Fruit fly (Drosophila melanogaster) whole organism, adult: ENCODE data around the gene Prp4k.

ENCODE experiments used
- CG11617 ChIP-seq: fragments of 200-800 bp; sonication (Bioruptor generic); optimal IDR thresholded peaks from 2 replicates; lab custom pipeline; 2017; ENCODE audit warnings: mild to moderate bottlenecking, missing biosample characterization, missing genetic modification reagents, missing genetic modification characterization
- CG12768 ChIP-seq: fragments of 200-800 bp; sonication (Bioruptor generic); optimal IDR thresholded peaks from 2 replicates; lab custom pipeline; 2017; ENCODE audit warnings: missing biosample characterization, missing genetic modification characterization, mild to moderate bottlenecking, moderate library complexity, missing genetic modification reagents
- CG14711 ChIP-seq: fragments of 200-800 bp; sonication (Bioruptor generic); optimal IDR thresholded peaks from 2 replicates; lab custom pipeline; 2018; ENCODE audit warnings: missing biosample characterization, mild to moderate bottlenecking, missing genetic modification characterization, moderate library complexity
- CG1620 ChIP-seq: fragments of 200-800 bp; sonication (Bioruptor generic); optimal IDR thresholded peaks from 2 replicates; lab custom pipeline; 2016; ENCODE audit warnings: missing biosample characterization, missing genetic modification characterization
- CG33017 ChIP-seq: fragments of 200-800 bp; sonication (Bioruptor generic); optimal IDR thresholded peaks from 2 replicates; lab custom pipeline; 2018; ENCODE audit warnings: missing biosample characterization, mild to moderate bottlenecking, missing genetic modification characterization, moderate library complexity
- CG5204 ChIP-seq: fragments of 200-800 bp; sonication (Bioruptor generic); optimal IDR thresholded peaks from 2 replicates; lab custom pipeline; 2016; ENCODE audit warnings: missing biosample characterization, missing genetic modification characterization
- CG7045 ChIP-seq: fragments of 200-800 bp; sonication (Bioruptor generic); optimal IDR thresholded peaks from 2 replicates; lab custom pipeline; 2017; ENCODE audit warnings: missing biosample characterization, mild to moderate bottlenecking, missing genetic modification characterization
- CG7101 ChIP-seq: fragments of 200-800 bp; sonication (Bioruptor generic); optimal IDR thresholded peaks from 2 replicates; lab custom pipeline; 2018; ENCODE audit warnings: missing biosample characterization, mild to moderate bottlenecking, missing genetic modification characterization, moderate library complexity
- Clk ChIP-seq: fragments of 200-800 bp; sonication (Bioruptor generic); optimal IDR thresholded peaks from 2 replicates; lab custom pipeline; 2017; ENCODE audit warnings: missing biosample characterization, missing genetic modification characterization
- Crg-1 ChIP-seq: fragments of 200-800 bp; sonication (Bioruptor generic); optimal IDR thresholded peaks from 2 replicates; lab custom pipeline; 2016; ENCODE audit warnings: missing biosample characterization, missing genetic modification characterization
- Hr96 ChIP-seq: fragments of 200-800 bp; sonication (Bioruptor generic); optimal IDR thresholded peaks from 2 replicates; lab custom pipeline; 2016; ENCODE audit warnings: missing biosample characterization, missing genetic modification characterization
- Mnt ChIP-seq: fragments of 200-800 bp; sonication (Bioruptor generic); optimal IDR thresholded peaks from 2 replicates; lab custom pipeline; 2016; ENCODE audit warnings: missing biosample characterization, mild to moderate bottlenecking, missing genetic modification characterization
- bab1 ChIP-seq: fragments of 200-800 bp; sonication (Bioruptor generic); optimal IDR thresholded peaks from 3 replicates; lab custom pipeline; 2019; ENCODE audit warnings: missing biosample characterization, mild to moderate bottlenecking, missing genetic modification characterization, moderate library complexity
- cic ChIP-seq: fragments of 200-800 bp; sonication (Bioruptor generic); optimal IDR thresholded peaks from 2 replicates; lab custom pipeline; 2017; ENCODE audit warnings: missing biosample characterization, mild to moderate bottlenecking, missing genetic modification characterization, moderate library complexity
- cnc ChIP-seq, 2 experiments: fragments of >200 bp; optimal IDR thresholded peaks; 2 replicates each; lab custom pipeline; 2017
- kay ChIP-seq: fragments of 200-800 bp; sonication (Bioruptor generic); peaks from one replicate; lab custom pipeline; 2016; ENCODE audit warnings: missing biosample characterization, missing genetic modification characterization, borderline replicate concordance
- ovo ChIP-seq: fragments of 200-800 bp; sonication (Bioruptor generic); optimal IDR thresholded peaks from 2 replicates; lab custom pipeline; 2016; ENCODE audit warnings: missing biosample characterization, missing genetic modification characterization
- pad ChIP-seq: fragments of 200-800 bp; sonication (Bioruptor generic); optimal IDR thresholded peaks from 3 replicates; lab custom pipeline; 2017; ENCODE audit warnings: missing biosample characterization, missing genetic modification characterization, mild to moderate bottlenecking, moderate library complexity, missing genetic modification reagents
- tj ChIP-seq: fragments of 200-800 bp; sonication (Bioruptor generic); optimal IDR thresholded peaks from 3 replicates; lab custom pipeline; 2017; ENCODE audit warnings: missing biosample characterization, mild to moderate bottlenecking, missing genetic modification characterization, moderate library complexity
- toe ChIP-seq: fragments of 200-800 bp; sonication (Bioruptor generic); optimal IDR thresholded peaks from 2 replicates; lab custom pipeline; 2016; ENCODE audit warnings: missing biosample characterization, missing genetic modification characterization

Gene Prp4k

dm6 chr3L:180262-180543 lies 31.1 kb downstream of the Prp4k start:
- TF ChIP-seq cic (GFP tag; lab: Kevin White, UChicago) = no peak
- TF ChIP-seq tj (GFP tag; lab: Kevin White, UChicago) = no peak
- TF ChIP-seq ovo (GFP tag; lab: Kevin White, UChicago) = no peak

DNA sequence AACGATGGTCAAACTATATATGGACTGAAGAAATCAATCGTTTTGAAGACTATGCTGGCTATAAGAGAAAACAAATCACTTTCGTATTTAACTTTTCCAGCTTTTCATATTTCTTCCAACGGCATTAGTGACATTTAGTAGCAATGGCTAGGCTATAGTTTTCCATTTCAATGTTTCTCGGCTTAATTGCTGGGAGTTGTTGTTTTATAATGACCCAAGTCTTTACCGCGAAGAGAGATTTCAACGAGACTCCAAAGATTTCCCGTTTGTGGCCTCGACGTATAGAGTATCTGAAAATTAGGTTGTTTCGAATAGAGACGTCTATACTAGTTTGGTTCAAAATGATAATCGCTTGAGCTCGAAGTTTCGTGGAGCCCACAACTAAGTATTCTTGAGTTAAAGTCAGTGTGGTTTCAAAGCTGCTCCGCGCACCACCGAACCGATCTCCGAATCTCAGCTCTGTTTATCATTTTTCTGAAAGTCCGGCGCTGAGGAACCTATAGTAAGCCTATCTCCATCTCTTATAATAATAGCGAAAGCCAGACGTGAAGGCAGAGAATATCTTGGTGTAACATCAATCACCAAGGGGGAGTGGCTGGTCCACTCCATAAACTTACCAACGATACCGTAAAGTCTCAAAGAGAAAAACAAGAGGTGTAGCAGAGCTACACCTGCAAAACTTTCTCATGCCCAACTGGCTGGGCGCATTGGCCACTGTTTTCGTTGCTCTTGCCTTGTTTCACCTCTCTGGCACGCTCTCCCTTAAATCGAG lies 31.6 kb downstream of the Prp4k start, which contains the start of gene CG13875:
CG13875 (plus strand) TSS at position 434 of the 772 bp plus-strand sequence.
- TF ChIP-seq CG5204 (GFP tag; lab: Kevin White, UChicago) (no peak), Hr96 (GFP tag; lab: Kevin White, UChicago) (no peak), cic (GFP tag; lab: Kevin White, UChicago) (no peak), pad (GFP tag; lab: Kevin White, UChicago) (no peak), tj (GFP tag; lab: Kevin White, UChicago) (no peak), Clk (no peak), CG33017 (tag; lab: Kevin White, UChicago) (no peak), bab1 (no peak), Crg-1 (GFP tag; lab: Kevin White, UChicago) (no peak)

DNA sequence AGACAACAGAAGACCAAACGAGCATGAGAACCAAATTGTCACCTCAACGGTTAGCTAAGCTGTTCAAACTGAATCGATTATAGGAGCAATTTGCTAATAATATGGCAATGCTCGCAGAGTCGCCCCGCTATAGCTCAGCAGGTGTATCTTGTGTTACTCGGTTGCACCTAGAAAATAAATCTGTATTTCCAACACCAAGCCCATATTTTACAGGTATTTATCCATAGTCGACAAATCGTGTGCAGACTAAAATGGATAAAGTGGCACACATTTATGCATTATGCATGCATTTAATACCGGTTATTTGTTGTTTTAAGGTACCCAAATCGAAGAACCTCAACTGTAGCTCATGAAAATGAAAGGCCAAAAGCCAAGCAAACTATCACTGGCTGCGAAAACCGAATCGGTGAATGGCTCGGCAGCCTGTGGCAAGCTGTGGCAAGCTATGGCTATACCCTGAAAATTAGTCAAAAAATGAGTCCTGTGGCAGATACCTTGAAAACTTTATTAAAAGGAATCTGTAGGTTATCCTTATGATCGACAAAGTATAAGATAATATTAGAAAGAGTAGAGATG lies 32.3 kb downstream of the Prp4k start, which contains the start of gene Vdup1:
Vdup1 (minus strand) TSS at position 51 of the 576 bp plus-strand sequence.
- TF ChIP-seq CG33017 (tag; lab: Kevin White, UChicago) (no peak), bab1 (no peak)

- TF ChIP-seq CG33017 (tag; lab: Kevin White, UChicago) = no peak
- TF ChIP-seq CG1620 (GFP tag; lab: Kevin White, UChicago) = no peak
- no peak for TF ChIP-seq CG11617 (GFP tag; lab: Kevin White, UChicago)
- no peak for TF ChIP-seq Hr96 (GFP tag; lab: Kevin White, UChicago)
- no peak for TF ChIP-seq ovo (GFP tag; lab: Kevin White, UChicago)
- no peak for TF ChIP-seq cnc (optimal IDR thresholded peaks at IDR 0.05; lab: Kevin White, UChicago)
- TF ChIP-seq kay (GFP tag; lab: Kevin White, UChicago) = no peak
- no peak for TF ChIP-seq CG5204 (GFP tag; lab: Kevin White, UChicago)
- TF ChIP-seq tj (GFP tag; lab: Kevin White, UChicago) = no peak
- no peak for TF ChIP-seq toe (GFP tag; lab: Kevin White, UChicago)
- TF ChIP-seq Crg-1 (GFP tag; lab: Kevin White, UChicago) = no peak
- no peak for TF ChIP-seq CG7045 (GFP tag; lab: Kevin White, UChicago)
- TF ChIP-seq Clk = no peak
- no peak for TF ChIP-seq pad (GFP tag; lab: Kevin White, UChicago)
- TF ChIP-seq CG12768 (GFP tag; lab: Kevin White, UChicago) = no peak
These were observed 32.8 kb downstream of the Prp4k start for dm6 chr3L:178445-178844.

- no peak for TF ChIP-seq CG12768 (GFP tag; lab: Kevin White, UChicago)
- no peak for TF ChIP-seq CG1620 (GFP tag; lab: Kevin White, UChicago)
- TF ChIP-seq Mnt = no peak
- TF ChIP-seq Hr96 (GFP tag; lab: Kevin White, UChicago) = no peak
These were observed 33.3 kb downstream of the Prp4k start for dm6 chr3L:177938-178337.

DNA sequence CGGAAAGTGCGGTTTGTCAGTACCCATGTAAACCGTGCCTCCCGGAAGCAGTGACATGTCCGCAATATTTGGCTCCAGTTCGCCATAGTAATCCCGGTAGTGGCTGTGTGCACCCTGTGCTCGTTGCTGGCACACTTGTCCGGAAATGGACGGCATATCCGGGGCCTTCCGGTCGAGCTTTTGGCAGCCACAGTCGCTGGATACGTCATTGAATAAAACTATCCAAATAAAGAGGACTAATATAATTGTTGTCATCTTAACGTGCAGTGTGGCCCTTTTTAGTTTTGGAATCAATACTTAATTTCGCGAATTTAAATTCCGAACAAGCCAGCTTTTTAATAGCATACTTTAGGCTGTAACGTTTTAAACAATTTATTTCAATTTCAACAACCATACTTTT lies 35.3 kb downstream of the Prp4k start, which contains the start of gene CG7049:
CG7049 (minus strand) TSS at position 280 of the 400 bp plus-strand sequence.
- TF ChIP-seq CG33017 (tag; lab: Kevin White, UChicago) (peak; percentile 40), CG14711 (tag; lab: Kevin White, UChicago) (peak; percentile 7), pad (GFP tag; lab: Kevin White, UChicago) (no peak), tj (GFP tag; lab: Kevin White, UChicago) (no peak), Clk (no peak), CG11617 (GFP tag; lab: Kevin White, UChicago) (no peak), cic (GFP tag; lab: Kevin White, UChicago) (no peak), Mnt (no peak), CG1620 (GFP tag; lab: Kevin White, UChicago) (no peak), bab1 (peak; percentile 50), kay (GFP tag; lab: Kevin White, UChicago) (no peak), cnc (optimal IDR thresholded peaks at IDR 0.05; lab: Kevin White, UChicago) (no peak), CG12768 (GFP tag; lab: Kevin White, UChicago) (no peak), CG5204 (GFP tag; lab: Kevin White, UChicago) (no peak), Crg-1 (GFP tag; lab: Kevin White, UChicago) (no peak), CG7045 (GFP tag; lab: Kevin White, UChicago) (no peak), CG7101 (no peak), Hr96 (GFP tag; lab: Kevin White, UChicago) (no peak), toe (GFP tag; lab: Kevin White, UChicago) (no peak), ovo (GFP tag; lab: Kevin White, UChicago) (no peak)

DNA sequence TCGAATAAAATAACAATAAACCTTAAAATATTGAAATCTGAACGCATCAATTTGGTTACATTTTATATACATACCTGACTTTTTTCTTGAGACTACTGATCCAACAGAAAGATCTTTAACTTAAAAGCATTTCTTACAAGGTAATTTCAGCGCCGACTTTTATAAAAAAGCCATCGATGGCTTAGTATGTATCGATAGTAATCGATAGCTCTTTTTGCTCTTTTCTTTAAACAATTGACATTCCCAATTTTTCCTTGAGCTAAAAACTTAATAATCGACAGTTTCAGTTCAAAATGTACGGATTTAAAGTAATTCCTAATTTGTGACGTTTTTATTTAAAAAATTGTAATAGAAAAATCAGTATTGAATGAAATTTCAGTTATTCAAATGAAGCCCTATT lies 36.8 kb downstream of the Prp4k start:
- TF ChIP-seq bab1 = peak; percentile 48
- TF ChIP-seq kay (GFP tag; lab: Kevin White, UChicago) = no peak
